Fruit fly (Drosophila melanogaster): ENCODE data around the gene CanA1.
A peak's percentile ranks its signal among the peaks of the same experiment; 100 is the strongest.

CanA1 gene

DNA sequence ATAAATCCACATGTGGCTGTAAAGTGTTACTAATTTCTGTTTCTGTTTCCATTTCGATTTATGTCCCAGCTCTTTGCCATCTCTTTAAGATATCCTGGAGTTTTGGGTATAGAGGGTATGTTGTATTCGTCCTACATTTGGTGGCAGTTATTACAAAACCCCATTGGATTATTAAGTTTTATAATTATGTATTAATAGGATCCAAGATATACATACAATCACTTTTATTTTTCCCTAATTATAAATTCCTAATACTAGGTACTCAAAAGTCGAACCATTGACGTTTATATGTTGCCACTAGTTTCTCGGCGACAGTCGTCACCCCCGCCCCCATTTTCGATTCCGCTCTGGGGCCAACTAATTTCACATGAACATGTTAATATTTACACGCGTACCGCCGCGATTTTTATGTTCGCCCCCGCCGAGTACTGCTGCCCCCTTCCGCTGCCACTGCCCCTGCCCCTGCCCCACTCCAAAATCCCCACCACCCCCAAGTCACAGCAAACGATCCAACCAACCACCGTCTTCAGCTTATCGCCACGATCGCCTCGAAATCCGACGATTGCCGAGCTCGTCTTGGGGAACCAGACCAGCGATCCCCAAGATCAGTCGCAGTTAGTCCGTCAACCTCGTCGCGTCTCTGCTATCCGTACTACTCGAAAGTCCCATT lies 25.6 kb downstream of the CanA1 start, which contains the start of gene Sox100B:
TSS of gene Sox100B (plus strand) at position 601 of the 670 bp plus-strand sequence.
- TF ChIP-seq tj (GFP tag; optimal IDR thresholded peaks at IDR 0.05) (no peak), kay (GFP tag; ENCODE audit: borderline replicate concordance) (peak; percentile 41)

DNA sequence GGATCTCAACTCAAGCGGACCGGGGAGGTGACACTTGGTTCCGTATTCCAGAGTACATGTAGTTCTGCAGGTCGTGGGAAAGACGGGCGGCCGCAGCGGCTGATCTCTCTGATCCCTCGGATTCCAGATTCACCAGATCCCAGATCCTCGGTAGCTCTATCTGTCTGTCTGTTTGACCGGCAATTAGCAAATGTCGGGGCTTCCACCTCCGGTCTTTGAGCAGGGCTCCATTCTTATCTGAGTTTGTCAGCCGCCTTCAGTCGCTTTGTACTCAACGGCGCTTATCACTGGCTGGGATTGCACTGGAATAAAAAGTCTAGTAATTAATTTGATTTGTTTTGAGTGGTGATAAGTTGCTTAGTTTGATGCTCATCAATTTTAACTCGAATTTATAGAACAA lies 27.2 kb downstream of the CanA1 start:
- TF ChIP-seq cic (GFP tag; optimal IDR thresholded peaks at IDR 0.05) (no peak), CG14711 (tag; optimal IDR thresholded peaks at IDR 0.05) (no peak), cnc (optimal IDR thresholded peaks at IDR 0.05) (no peak)

DNA sequence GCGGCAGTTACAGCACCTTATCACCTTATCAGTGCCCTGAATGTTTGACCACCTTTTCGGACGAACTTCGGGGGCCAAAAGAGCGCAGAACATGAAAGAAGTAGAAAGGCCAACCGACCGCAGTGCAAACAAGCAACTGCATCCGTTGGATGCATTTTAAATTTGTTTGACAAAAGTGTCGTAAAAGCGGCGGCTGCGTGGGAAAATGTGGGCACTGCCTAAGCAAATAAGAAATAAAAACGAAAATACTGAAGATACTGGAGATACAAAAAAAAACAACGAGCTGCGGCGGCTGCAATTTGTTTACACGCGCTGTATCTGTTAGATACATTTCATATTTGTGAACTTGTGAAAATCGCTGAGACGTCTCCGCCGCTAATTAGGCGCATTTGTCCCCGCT lies 31.6 kb downstream of the CanA1 start:
- no peak for TF ChIP-seq Mnt (GFP tag; optimal IDR thresholded peaks at IDR 0.05)
- TF ChIP-seq Clk (GFP tag; optimal IDR thresholded peaks at IDR 0.05) = no peak
- TF ChIP-seq ovo (GFP tag; optimal IDR thresholded peaks at IDR 0.05) = no peak
- no peak for TF ChIP-seq bab1 (GFP tag; optimal IDR thresholded peaks at IDR 0.05)
- TF ChIP-seq CG7101 (tag; optimal IDR thresholded peaks at IDR 0.05) = no peak
- no peak for TF ChIP-seq tj (GFP tag; optimal IDR thresholded peaks at IDR 0.05)
- no peak for TF ChIP-seq CG11617 (GFP tag; optimal IDR thresholded peaks at IDR 0.05)
- no peak for TF ChIP-seq toe (GFP tag; optimal IDR thresholded peaks at IDR 0.05)
- TF ChIP-seq CG7045 (GFP tag; optimal IDR thresholded peaks at IDR 0.05) = no peak
- TF ChIP-seq cnc (optimal IDR thresholded peaks at IDR 0.05) = no peak
- TF ChIP-seq CG33017 (tag; optimal IDR thresholded peaks at IDR 0.05) = no peak
- TF ChIP-seq CG1620 (GFP tag; optimal IDR thresholded peaks at IDR 0.05) = no peak
- no peak for TF ChIP-seq kay (GFP tag; ENCODE audit: borderline replicate concordance)

DNA sequence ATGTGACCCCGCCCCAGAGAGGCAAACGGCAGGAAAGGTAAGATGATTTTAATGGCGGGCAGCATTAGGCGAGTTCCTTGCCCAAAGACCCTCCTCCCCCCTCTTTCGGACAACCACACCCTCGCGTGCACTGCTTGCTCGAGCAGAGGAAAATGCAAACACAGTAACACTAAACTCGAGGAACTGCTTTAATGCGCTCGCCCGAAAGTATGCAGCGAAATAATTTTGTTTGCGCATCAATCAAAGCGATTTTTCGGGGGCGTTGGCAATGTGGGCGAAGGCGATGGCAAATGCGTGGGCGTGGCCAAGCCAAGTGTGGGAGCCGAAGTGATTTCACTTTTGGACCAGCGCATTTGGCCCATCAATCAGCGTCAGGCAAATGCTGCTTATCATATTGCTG lies 47.2 kb downstream of the CanA1 start:
- TF ChIP-seq bab1 (GFP tag; optimal IDR thresholded peaks at IDR 0.05) (peak; percentile 33), tj (GFP tag; optimal IDR thresholded peaks at IDR 0.05) (no peak), Crg-1 (GFP tag; optimal IDR thresholded peaks at IDR 0.05) (no peak), Clk (GFP tag; optimal IDR thresholded peaks at IDR 0.05) (no peak), CG5204 (GFP tag; optimal IDR thresholded peaks at IDR 0.05) (no peak)

- TF ChIP-seq pad (GFP tag; optimal IDR thresholded peaks at IDR 0.05) = no peak
- TF ChIP-seq CG11617 (GFP tag; optimal IDR thresholded peaks at IDR 0.05) = no peak
- TF ChIP-seq CG7045 (GFP tag; optimal IDR thresholded peaks at IDR 0.05) = no peak
- TF ChIP-seq CG14711 (tag; optimal IDR thresholded peaks at IDR 0.05) = no peak
- no peak for TF ChIP-seq bab1 (GFP tag; optimal IDR thresholded peaks at IDR 0.05)
- TF ChIP-seq CG5204 (GFP tag; optimal IDR thresholded peaks at IDR 0.05) = no peak
- TF ChIP-seq Hr96 (GFP tag; optimal IDR thresholded peaks at IDR 0.05) = no peak
- TF ChIP-seq CG12768 (GFP tag; optimal IDR thresholded peaks at IDR 0.05) = no peak
Measured at dm6 chr3R:31089985-31090384, 50.8 kb downstream of the CanA1 start.
